Worm (Caenorhabditis elegans) whole organism, midembryonic: ENCODE results near the gene sdz-1.

Source experiments
- T22C8.4 ChIP-seq: fragments of 200-800 bp; sonication (Bioruptor generic); IDR thresholded peaks from 2 replicates; pipeline ENCODE4 v1.3.6; 2022; ENCODE audit warnings: missing genetic modification characterization, missing compliant biosample characterization
- flt-1 ChIP-seq: fragments of 200-800 bp; sonication (Bioruptor generic); IDR thresholded peaks from 2 replicates; pipeline ENCODE4 v1.3.6; 2022; ENCODE audit warnings: missing genetic modification characterization, missing compliant biosample characterization
- klf-2 ChIP-seq: fragments of 200-800 bp; sonication (Bioruptor generic); conservative IDR thresholded peaks from 2 replicates; pipeline ENCODE4 v1.3.6; 2022; ENCODE audit warnings: missing genetic modification reagents, missing genetic modification characterization, missing compliant biosample characterization
- ztf-23 ChIP-seq: fragments of 200-800 bp; sonication (Bioruptor generic); IDR thresholded peaks from 2 replicates; pipeline ENCODE4 v1.3.6; 2022; ENCODE audit warnings: missing genetic modification reagents, missing genetic modification characterization, missing compliant biosample characterization

ce11 chrIII:8700289-8700957, at the start of gene sdz-1, which contains the start of gene vps-33.1:
- TF ChIP-seq flt-1 (GFP tag; lab: Robert Waterston, UW), result no peak
- TF ChIP-seq T22C8.4 (GFP tag; lab: Robert Waterston, UW), result no peak
- TF ChIP-seq ztf-23 (GFP tag; lab: Robert Waterston, UW), result no peak
- TF ChIP-seq klf-2, result no peak
